Worm (Caenorhabditis elegans): Measurements from ENCODE around the gene srlf-33.

- TF ChIP-seq tbx-37 (GFP tag; conservative IDR thresholded peaks at IDR 0.05) (no peak), hmbx-1 (tag; optimal IDR thresholded peaks at IDR 0.05) (no peak), F13C5.2 (tag; optimal IDR thresholded peaks at IDR 0.05) (no peak), B0310.2 (tag; optimal IDR thresholded peaks at IDR 0.05) (no peak), ceh-36 (tag; optimal IDR thresholded peaks at IDR 0.05) (no peak), sea-1 (GFP tag; conservative IDR thresholded peaks at IDR 0.05) (no peak), flt-1 (GFP tag; IDR thresholded peaks at IDR 0.05) (no peak), ama-1 (optimal IDR thresholded peaks at IDR 0.05) (no peak), ceh-13 (GFP tag; optimal IDR thresholded peaks at IDR 0.05) (no peak), ets-7 (tag; optimal IDR thresholded peaks at IDR 0.05) (no peak)
Observed at ce11 chrIV:11923074-11923473, 2.2 kb downstream of the srlf-33 start, which contains the start of gene srlf-31.

All from whole organism, early embryonic.